Fruit fly (Drosophila melanogaster): ENCODE data around the gene ppk5.

The ppk5 gene

DNA sequence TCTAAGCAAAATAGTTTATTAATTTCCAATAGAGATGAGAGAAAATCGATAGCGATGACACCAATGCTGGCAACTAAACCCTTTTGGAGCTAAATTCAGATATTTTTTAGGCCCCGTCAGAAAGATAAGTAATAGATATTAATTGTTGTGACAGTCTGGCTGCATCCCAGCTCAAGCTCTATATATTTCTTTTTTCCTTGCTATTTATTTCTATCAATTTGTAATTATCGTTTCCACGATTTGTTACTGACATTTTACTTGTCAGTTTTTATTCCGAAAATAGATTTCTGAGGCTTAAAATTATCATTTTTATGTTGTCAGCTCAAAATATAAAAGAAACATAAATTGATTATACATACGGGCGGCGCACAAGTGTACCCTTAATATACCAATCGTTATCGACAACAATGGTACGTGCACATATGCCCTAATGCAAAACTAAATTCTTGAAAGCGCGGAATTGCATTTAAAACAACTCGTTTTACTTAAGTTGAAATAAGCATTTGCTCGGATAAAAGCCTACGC lies 34.5 kb downstream of the ppk5 start, which contains the start of the genes CRIF and SMC5 (continued):
- TF ChIP-seq CG12744 (GFP tag; optimal IDR thresholded peaks at IDR 0.05): peak; percentile 14
- TF ChIP-seq maf-S (GFP tag; optimal IDR thresholded peaks at IDR 0.05): peak; percentile 64
- peak; percentile 56 for TF ChIP-seq CG18476 (GFP tag; optimal IDR thresholded peaks at IDR 0.05)
- TF ChIP-seq CG8281 (tag; optimal IDR thresholded peaks at IDR 0.05): no peak
- TF ChIP-seq Eip74EF (GFP tag; optimal IDR thresholded peaks at IDR 0.05): no peak
- no peak for TF ChIP-seq Optix (GFP tag; IDR thresholded peaks at IDR 0.05)
- peak; percentile 52 for TF ChIP-seq CG7786 (GFP tag; optimal IDR thresholded peaks at IDR 0.05)
- peak; percentile 88 for TF ChIP-seq lilli (GFP tag; optimal IDR thresholded peaks at IDR 0.05)
- TF ChIP-seq CG42726 (GFP tag; IDR thresholded peaks at IDR 0.05; ENCODE audit: partially characterized antibody): no peak
- peak; percentile 82 for TF ChIP-seq mam (GFP tag; optimal IDR thresholded peaks at IDR 0.05)
- TF ChIP-seq CG9215 (GFP tag; IDR thresholded peaks at IDR 0.05): no peak; the same call in 1 of the 2 replicates
- peak; percentile 76 for TF ChIP-seq pho (GFP tag; optimal IDR thresholded peaks at IDR 0.05)
- peak; percentile 76 for TF ChIP-seq zfh2 (GFP tag; optimal IDR thresholded peaks at IDR 0.05)
- peak; percentile 61 for TF ChIP-seq CG1602 (GFP tag; optimal IDR thresholded peaks at IDR 0.05)
- peak; percentile 48; the same call in 1 of the 2 replicates for TF ChIP-seq Xrp1 (GFP tag; IDR thresholded peaks at IDR 0.05)
- TF ChIP-seq twi (tag; optimal IDR thresholded peaks at IDR 0.05): peak; percentile 64
- peak; percentile 52 for TF ChIP-seq NK7.1 (GFP tag; optimal IDR thresholded peaks at IDR 0.05)
- peak in 1 of 2 experiments; percentile 54 for TF ChIP-seq bsh (GFP tag; optimal IDR thresholded peaks at IDR 0.05)
- no peak for TF ChIP-seq so (GFP tag; IDR thresholded peaks at IDR 0.05)
- TF ChIP-seq CG14965 (GFP tag; optimal IDR thresholded peaks at IDR 0.05; ENCODE audit: borderline replicate concordance): no peak
- no peak for TF ChIP-seq CG13894 (tag; optimal IDR thresholded peaks at IDR 0.05)
- TF ChIP-seq Kr (GFP tag; optimal IDR thresholded peaks at IDR 0.05): peak; percentile 72
- TF ChIP-seq CG3838 (GFP tag; optimal IDR thresholded peaks at IDR 0.05): no peak
- no peak for TF ChIP-seq schlank (tag; optimal IDR thresholded peaks at IDR 0.05)
- TF ChIP-seq CG15479 (GFP tag; optimal IDR thresholded peaks at IDR 0.05): no peak
- peak; percentile 87 for TF ChIP-seq Sry-δ (GFP tag; optimal IDR thresholded peaks at IDR 0.05)
- peak; percentile 68 for TF ChIP-seq CG4617 (GFP tag; optimal IDR thresholded peaks at IDR 0.05; ENCODE audit: borderline replicate concordance)
- TF ChIP-seq fd96Cb (tag; optimal IDR thresholded peaks at IDR 0.05): peak; percentile 51
- TF ChIP-seq repo (GFP tag; optimal IDR thresholded peaks at IDR 0.05): peak; percentile 11
- no peak for TF ChIP-seq zf30C (GFP tag; optimal IDR thresholded peaks at IDR 0.05)
- peak in 1 of 2 experiments; percentile 61 for TF ChIP-seq Hr51 (GFP tag; optimal IDR thresholded peaks at IDR 0.05)
- peak; percentile 46 for TF ChIP-seq Side (GFP tag; optimal IDR thresholded peaks at IDR 0.05)
- TF ChIP-seq CG12391 (tag; optimal IDR thresholded peaks at IDR 0.05): peak; percentile 80
- peak; percentile 73 for TF ChIP-seq Bteb2 (GFP tag; optimal IDR thresholded peaks at IDR 0.05)
- peak; percentile 79 for TF ChIP-seq phol (tag; optimal IDR thresholded peaks at IDR 0.05)
- no peak for TF ChIP-seq CG1024 (GFP tag; IDR thresholded peaks at IDR 0.05)
- peak; percentile 22 for TF ChIP-seq caup (GFP tag; optimal IDR thresholded peaks at IDR 0.05; ENCODE audit: severe bottlenecking)
- peak; percentile 58 for TF ChIP-seq tio (GFP tag; optimal IDR thresholded peaks at IDR 0.05)
- TF ChIP-seq CG10979 (tag; optimal IDR thresholded peaks at IDR 0.05): peak; percentile 62
- peak; percentile 67 for TF ChIP-seq CG17829 (tag; optimal IDR thresholded peaks at IDR 0.05)
- TF ChIP-seq CG33213 (GFP tag; optimal IDR thresholded peaks at IDR 0.05): peak; percentile 63
- no peak for TF ChIP-seq hkb (optimal IDR thresholded peaks at IDR 0.05)
- TF ChIP-seq hkb (GFP tag; IDR thresholded peaks at IDR 0.05): 0 out of 2 replicates have a peak, but pooled peaks have one; percentile 21
- TF ChIP-seq B-H2 (GFP tag; optimal IDR thresholded peaks at IDR 0.05): peak; percentile 76
- TF ChIP-seq jigr1 (GFP tag; IDR thresholded peaks at IDR 0.05): peak; percentile 39; the same call in 1 of the 3 replicates
- peak; percentile 70 for TF ChIP-seq CG9817 (tag; optimal IDR thresholded peaks at IDR 0.05)
- 0 out of 3 replicates have a peak, but pooled peaks have one; percentile 45 for TF ChIP-seq Dbx (GFP tag; IDR thresholded peaks at IDR 0.05)
- peak; percentile 73 for TF ChIP-seq Ssrp (tag; optimal IDR thresholded peaks at IDR 0.05)
- TF ChIP-seq CG9797 (GFP tag; optimal IDR thresholded peaks at IDR 0.05): peak; percentile 7

Measured in whole organism, embryonic.